Worm (Caenorhabditis elegans): ENCODE results near the gene cpsf-4.

DNA sequence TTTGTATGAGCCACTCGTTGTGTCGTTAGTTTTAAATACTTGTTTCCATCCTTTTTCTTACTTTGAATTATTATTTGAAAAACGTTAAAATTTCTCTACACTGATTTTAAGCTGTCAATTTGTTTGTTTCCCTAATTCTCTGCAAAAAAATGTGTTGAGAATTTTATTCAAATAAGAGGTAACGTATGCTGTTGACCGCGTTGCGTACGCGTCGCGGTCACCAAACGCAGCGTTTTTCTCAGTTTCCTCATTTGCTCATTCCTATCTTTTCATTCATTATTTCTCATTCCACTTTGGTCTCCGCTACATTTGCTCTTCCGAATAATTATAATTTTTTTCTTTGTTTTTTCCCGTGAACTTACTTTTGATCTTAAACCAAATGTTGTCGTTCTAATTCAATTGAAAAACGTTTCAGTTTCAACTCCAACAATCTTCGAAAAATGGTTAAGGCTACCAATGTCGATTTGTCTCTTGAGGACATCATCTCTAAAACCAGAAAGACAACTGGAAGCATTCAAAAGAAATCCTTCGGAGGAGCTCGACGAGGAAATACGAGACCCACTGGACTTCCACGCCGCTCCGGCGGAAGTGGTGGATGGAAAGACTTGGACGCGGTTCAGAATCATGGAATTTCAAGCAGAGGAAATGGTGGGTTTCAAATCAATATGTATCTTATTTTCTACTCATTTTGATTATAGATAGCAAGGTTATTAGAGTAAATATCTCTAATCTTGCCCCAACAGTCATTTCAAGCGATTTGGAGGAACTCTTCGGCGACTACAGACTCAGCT, 29.8 kb upstream of the cpsf-4 start, which contains the start of gene aly-3:
- TF ChIP-seq nhr-76 (tag; optimal IDR thresholded peaks at IDR 0.05) (no peak), sea-2 (GFP tag; optimal IDR thresholded peaks at IDR 0.05) (no peak), skn-1 (tag; optimal IDR thresholded peaks at IDR 0.05) (no peak), ceh-82 (tag; optimal IDR thresholded peaks at IDR 0.05) (no peak), lin-39 (tag; optimal IDR thresholded peaks at IDR 0.05) (peak; percentile 9), snpc-4 (tag; optimal IDR thresholded peaks at IDR 0.05) (no peak), unc-62 (GFP tag; optimal IDR thresholded peaks at IDR 0.05) (no peak), ama-1 (optimal IDR thresholded peaks at IDR 0.05) (peak; percentile 15), pha-4 (tag; optimal IDR thresholded peaks at IDR 0.05) (peak; percentile 59), egl-27 (tag; optimal IDR thresholded peaks at IDR 0.05) (no peak), aly-2 (tag; optimal IDR thresholded peaks at IDR 0.05) (no peak), elt-2 (tag; optimal IDR thresholded peaks at IDR 0.05) (peak; percentile 4), ztf-11 (tag; optimal IDR thresholded peaks at IDR 0.05) (no peak)

Measured in whole organism, L3 larva.